Fruit fly (Drosophila melanogaster): ENCODE results near the gene skd.

The skd gene

DNA sequence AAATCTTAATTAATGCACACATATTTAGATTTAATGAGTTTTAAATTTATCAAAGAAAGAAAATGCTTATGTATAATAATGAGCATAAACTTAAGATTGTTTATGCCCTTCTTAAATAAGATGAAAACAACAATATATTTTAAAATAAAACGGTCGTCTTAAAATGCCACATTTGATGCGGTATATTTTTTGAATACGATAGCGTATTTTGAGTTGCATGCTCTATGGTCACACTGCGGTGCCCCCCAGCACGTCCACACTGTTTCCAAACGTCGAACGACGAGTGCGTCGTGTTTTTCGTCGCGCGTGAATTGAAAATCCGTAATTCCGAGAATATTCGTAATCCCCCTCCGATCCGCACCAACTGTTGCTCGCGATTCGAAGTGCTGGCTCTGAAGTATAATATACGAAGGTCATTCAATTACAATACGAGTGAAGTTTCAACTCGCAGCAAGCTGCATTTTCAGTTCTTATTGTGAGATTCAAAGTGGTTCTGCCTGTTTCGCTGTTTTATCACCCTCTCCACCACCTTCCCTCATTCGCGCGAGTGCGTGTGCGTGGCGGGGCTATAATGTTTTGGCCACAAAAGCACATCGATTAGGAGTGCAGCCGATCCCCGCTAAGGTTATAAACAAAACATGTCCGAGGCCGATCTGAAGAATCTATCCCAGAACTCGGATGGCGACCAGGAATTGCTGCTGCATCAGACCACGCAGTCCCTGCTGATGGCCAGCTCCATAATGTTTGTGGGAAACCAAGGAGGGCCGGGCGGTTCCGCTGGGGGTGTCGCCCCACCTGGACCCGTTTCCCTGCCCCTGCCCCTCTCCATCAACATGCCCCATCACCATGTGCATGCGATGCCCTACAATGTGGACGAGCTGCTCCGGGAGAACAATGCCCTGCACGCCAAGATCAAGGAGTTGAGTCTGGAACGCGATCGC lies 7.3 kb upstream of the skd start, which contains the start of gene siz (continued):
- TF ChIP-seq CG15479 (GFP tag; optimal IDR thresholded peaks at IDR 0.05) = peak; percentile 20
- peak; percentile 56; the same call in 2 of the 3 replicates for TF ChIP-seq ci (GFP tag; IDR thresholded peaks at IDR 0.05)
- peak; percentile 20 for TF ChIP-seq chn (GFP tag; optimal IDR thresholded peaks at IDR 0.05)
- TF ChIP-seq pzg (GFP tag; optimal IDR thresholded peaks at IDR 0.05) = peak; percentile 90
- no peak for TF ChIP-seq CG10565 (GFP tag; optimal IDR thresholded peaks at IDR 0.05)
- peak; percentile 56; the same call in 1 of the 3 replicates for TF ChIP-seq CG6791 (GFP tag; IDR thresholded peaks at IDR 0.05; ENCODE audit: partially characterized antibody)
- TF ChIP-seq crol (GFP tag; IDR thresholded peaks at IDR 0.05) = peak; percentile 82
- TF ChIP-seq CG18262 (tag; optimal IDR thresholded peaks at IDR 0.05) = peak; percentile 28
- no peak for TF ChIP-seq MBD-R2 (GFP tag; IDR thresholded peaks at IDR 0.05)
- TF ChIP-seq CG17186 (GFP tag; optimal IDR thresholded peaks at IDR 0.05) = peak; percentile 43
- no peak for TF ChIP-seq CG2875 (GFP tag; optimal IDR thresholded peaks at IDR 0.05)
- peak; percentile 84 for TF ChIP-seq Med (GFP tag)
- peak; percentile 8 for TF ChIP-seq CG8290 (GFP tag; optimal IDR thresholded peaks at IDR 0.05)
- TF ChIP-seq CG8290 (tag; optimal IDR thresholded peaks at IDR 0.05) = peak in 1 of 2 experiments; percentile 65
- TF ChIP-seq D19B (GFP tag; optimal IDR thresholded peaks at IDR 0.05) = no peak
- TF ChIP-seq Asciz (GFP tag; optimal IDR thresholded peaks at IDR 0.05) = no peak
- TF ChIP-seq her (GFP tag; optimal IDR thresholded peaks at IDR 0.05) = peak; percentile 23
- TF ChIP-seq CG18011 (GFP tag; optimal IDR thresholded peaks at IDR 0.05) = no peak
- no peak for TF ChIP-seq CG43689 (GFP tag; IDR thresholded peaks at IDR 0.05)
- TF ChIP-seq CG1602 (GFP tag; optimal IDR thresholded peaks at IDR 0.05) = no peak
- no peak for TF ChIP-seq Xbp1 (GFP tag; optimal IDR thresholded peaks at IDR 0.05)
- peak; percentile 29 for TF ChIP-seq grau (tag; optimal IDR thresholded peaks at IDR 0.05)
- TF ChIP-seq Bteb2 (GFP tag; optimal IDR thresholded peaks at IDR 0.05) = peak; percentile 26
- TF ChIP-seq sd (tag; optimal IDR thresholded peaks at IDR 0.05) = peak; percentile 37
- TF ChIP-seq CG7928 (GFP tag; optimal IDR thresholded peaks at IDR 0.05) = peak; percentile 47
- peak; percentile 37 for TF ChIP-seq CG13894 (tag; optimal IDR thresholded peaks at IDR 0.05)
- no peak for TF ChIP-seq Ssrp (tag; optimal IDR thresholded peaks at IDR 0.05)
- no peak for TF ChIP-seq CG1233 (GFP tag; optimal IDR thresholded peaks at IDR 0.05)
- TF ChIP-seq Sox100B (GFP tag; optimal IDR thresholded peaks at IDR 0.05) = no peak
- TF ChIP-seq Meics (GFP tag; optimal IDR thresholded peaks at IDR 0.05) = peak; percentile 32
- TF ChIP-seq Opbp (GFP tag; IDR thresholded peaks at IDR 0.05; ENCODE audit: partially characterized antibody) = peak; percentile 46; the same call in 2 of the 3 replicates
- peak; percentile 72 for TF ChIP-seq nom (GFP tag; optimal IDR thresholded peaks at IDR 0.05)
- TF ChIP-seq CG12071 (GFP tag; optimal IDR thresholded peaks at IDR 0.05) = peak; percentile 34
- TF ChIP-seq fd96Cb (tag; optimal IDR thresholded peaks at IDR 0.05) = no peak
- no peak for TF ChIP-seq CG5180 (GFP tag; optimal IDR thresholded peaks at IDR 0.05)
- peak; percentile 61; the same call in 1 of the 2 replicates for TF ChIP-seq amos (GFP tag; IDR thresholded peaks at IDR 0.05; ENCODE audit: partially characterized antibody)
- no peak for TF ChIP-seq repo (GFP tag; optimal IDR thresholded peaks at IDR 0.05)
- TF ChIP-seq CG17328 (GFP tag; IDR thresholded peaks at IDR 0.05) = no peak
- no peak for TF ChIP-seq ATbp (GFP tag; optimal IDR thresholded peaks at IDR 0.05)
- TF ChIP-seq Deaf1 (tag; optimal IDR thresholded peaks at IDR 0.05) = peak; percentile 86
